Fruit fly (Drosophila melanogaster): ENCODE measurements around the gene CG4440.
A peak's percentile ranks its signal among the peaks of the same experiment; 100 is the strongest.

CG4440 gene

dm6 chr2L:16350160-16350633, 20.5 kb downstream of the CG4440 start (continued):
- TF ChIP-seq her (GFP tag; optimal IDR thresholded peaks at IDR 0.05), result peak; percentile 49
- peak; percentile 62 for TF ChIP-seq CG14710 (tag; optimal IDR thresholded peaks at IDR 0.05)
- TF ChIP-seq CG17359 (tag; optimal IDR thresholded peaks at IDR 0.05), result peak; percentile 58
- TF ChIP-seq seq (GFP tag; IDR thresholded peaks at IDR 0.05), result peak; percentile 80
- peak; percentile 68 for TF ChIP-seq knrl (GFP tag; IDR thresholded peaks at IDR 0.05; ENCODE audit: partially characterized antibody)
- TF ChIP-seq CG16815 (GFP tag; optimal IDR thresholded peaks at IDR 0.05), result peak; percentile 54
- TF ChIP-seq Sox100B (GFP tag; optimal IDR thresholded peaks at IDR 0.05), result peak; percentile 70
- TF ChIP-seq scrt (GFP tag; optimal IDR thresholded peaks at IDR 0.05), result peak; percentile 23
- TF ChIP-seq klu (GFP tag; IDR thresholded peaks at IDR 0.05), result peak; percentile 70; the same call in 1 of the 2 replicates
- TF ChIP-seq CG7745 (tag; optimal IDR thresholded peaks at IDR 0.05), result no peak
- TF ChIP-seq sim (GFP tag; IDR thresholded peaks at IDR 0.05), result no peak
- TF ChIP-seq ttk (GFP tag; IDR thresholded peaks at IDR 0.05), result peak; percentile 38; the same call in 1 of the 2 replicates
- no peak for TF ChIP-seq CG3281 (GFP tag; optimal IDR thresholded peaks at IDR 0.05)
- peak; percentile 69 for TF ChIP-seq CG4730 (GFP tag; IDR thresholded peaks at IDR 0.05)
- TF ChIP-seq Ravus (GFP tag; IDR thresholded peaks at IDR 0.05), result peak; percentile 12; the same call in 1 of the 2 replicates
- no peak for TF ChIP-seq wek (GFP tag; optimal IDR thresholded peaks at IDR 0.05)
- no peak for TF ChIP-seq CG5180 (GFP tag; optimal IDR thresholded peaks at IDR 0.05)
- TF ChIP-seq CG6791 (GFP tag; IDR thresholded peaks at IDR 0.05; ENCODE audit: partially characterized antibody), result peak; percentile 54
- TF ChIP-seq tap (tag; optimal IDR thresholded peaks at IDR 0.05), result no peak
- 0 out of 2 replicates have a peak, but pooled peaks have one; percentile 26 for TF ChIP-seq CG11696 (GFP tag; IDR thresholded peaks at IDR 0.05)
- no peak for TF ChIP-seq tll (GFP tag; optimal IDR thresholded peaks at IDR 0.05)
- TF ChIP-seq tin (GFP tag; optimal IDR thresholded peaks at IDR 0.05), result peak; percentile 53
- TF ChIP-seq bcd (GFP tag; optimal IDR thresholded peaks at IDR 0.05), result peak; percentile 75
- TF ChIP-seq lmd (GFP tag; IDR thresholded peaks at IDR 0.05), result peak; percentile 73
- peak; percentile 86 for TF ChIP-seq Rfx (GFP tag; IDR thresholded peaks at IDR 0.05)
- no peak for TF ChIP-seq cas (GFP tag; IDR thresholded peaks at IDR 0.05)
- no peak for TF ChIP-seq sc (optimal IDR thresholded peaks at IDR 0.05)
- TF ChIP-seq sc (GFP tag; optimal IDR thresholded peaks at IDR 0.05), result no peak
- peak; percentile 67 for TF ChIP-seq pfk (GFP tag; optimal IDR thresholded peaks at IDR 0.05)
- TF ChIP-seq lola (GFP tag; optimal IDR thresholded peaks at IDR 0.05), result peak in 1 of 3 experiments; percentile 65
- TF ChIP-seq Aef1 (GFP tag; IDR thresholded peaks at IDR 0.05), result peak; percentile 80
- TF ChIP-seq Nf-YB (GFP tag; optimal IDR thresholded peaks at IDR 0.05), result peak; percentile 29
- TF ChIP-seq inv (GFP tag; IDR thresholded peaks at IDR 0.05; ENCODE audit: partially characterized antibody), result peak; percentile 55
- peak; percentile 95 for TF ChIP-seq CG14965 (GFP tag; optimal IDR thresholded peaks at IDR 0.05; ENCODE audit: borderline replicate concordance)
- TF ChIP-seq CG12155 (GFP tag; optimal IDR thresholded peaks at IDR 0.05), result peak; percentile 64
- peak; percentile 35 for TF ChIP-seq CG4617 (GFP tag; optimal IDR thresholded peaks at IDR 0.05; ENCODE audit: borderline replicate concordance)
- peak; percentile 70 for TF ChIP-seq CG11085 (GFP tag; IDR thresholded peaks at IDR 0.05)

DNA sequence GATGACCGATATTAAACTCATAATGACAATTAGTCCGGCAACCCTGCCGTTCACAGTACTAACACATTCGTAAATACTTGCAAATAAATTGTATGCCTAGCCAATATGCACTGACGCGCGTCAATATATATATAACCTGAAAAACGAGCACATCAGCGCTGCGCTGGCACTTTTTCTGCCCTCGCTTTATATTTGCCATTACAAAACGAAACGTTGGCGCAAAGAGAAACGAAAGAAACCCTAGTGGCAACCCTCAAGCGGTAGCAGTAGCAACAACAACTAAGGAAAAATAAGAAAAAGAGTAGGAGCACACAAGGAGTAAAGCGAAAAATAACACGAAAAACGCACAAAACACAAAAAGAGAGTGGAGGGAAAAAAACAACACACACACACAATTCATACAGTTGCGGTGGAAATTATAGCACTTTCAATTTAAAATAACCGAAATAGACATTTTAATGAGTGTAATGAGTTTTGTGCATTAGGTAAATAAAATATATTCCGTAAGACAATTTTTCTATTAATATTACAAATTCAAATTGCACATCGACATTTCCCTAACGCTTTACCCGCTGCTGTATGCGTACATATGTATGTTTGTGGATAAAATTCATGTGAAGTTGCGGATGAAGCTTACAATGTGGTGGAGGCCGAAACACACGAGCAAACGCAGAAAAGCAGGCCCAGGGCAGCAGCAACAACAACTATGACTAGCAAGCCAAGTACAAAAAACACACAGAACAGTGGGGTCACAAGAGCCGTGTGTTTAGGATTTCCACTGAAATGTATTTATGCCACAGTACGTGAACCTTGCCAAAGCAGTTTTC, 21.2 kb downstream of the CG4440 start:
- TF ChIP-seq CG5180 (GFP tag; optimal IDR thresholded peaks at IDR 0.05) (peak; percentile 94), Rfx (GFP tag; IDR thresholded peaks at IDR 0.05) (peak; percentile 99), Hr78 (GFP tag; optimal IDR thresholded peaks at IDR 0.05) (peak in 1 of 2 experiments; percentile 96), CG6689 (GFP tag; IDR thresholded peaks at IDR 0.05) (peak; percentile 99), grau (tag; optimal IDR thresholded peaks at IDR 0.05) (peak; percentile 99), zen (tag; optimal IDR thresholded peaks at IDR 0.05) (peak; percentile 98), MESR4 (GFP tag; optimal IDR thresholded peaks at IDR 0.05) (peak; percentile 85), nerfin-1 (tag; optimal IDR thresholded peaks at IDR 0.05) (peak; percentile 98), CG18764 (GFP tag; optimal IDR thresholded peaks at IDR 0.05) (peak; percentile 97), CG13424 (tag; optimal IDR thresholded peaks at IDR 0.05) (peak; percentile 100), CG32772 (GFP tag; IDR thresholded peaks at IDR 0.05) (peak; percentile 99), Jarid2 (GFP tag; optimal IDR thresholded peaks at IDR 0.05) (peak; percentile 95), Ravus (GFP tag; IDR thresholded peaks at IDR 0.05) (peak; percentile 96), CG33557 (GFP tag; optimal IDR thresholded peaks at IDR 0.05) (peak; percentile 99)
